Worm (Caenorhabditis elegans): Measurements from ENCODE around the gene wrk-1.

- no peak for TF ChIP-seq flt-1 (GFP tag; IDR thresholded peaks at IDR 0.05)
- TF ChIP-seq ets-7 (tag; optimal IDR thresholded peaks at IDR 0.05), result no peak
- TF ChIP-seq F13C5.2 (tag; optimal IDR thresholded peaks at IDR 0.05), result no peak
- TF ChIP-seq hmg-4 (GFP tag; optimal IDR thresholded peaks at IDR 0.05), result no peak
- no peak for TF ChIP-seq ama-1 (optimal IDR thresholded peaks at IDR 0.05)
- TF ChIP-seq aly-1 (tag; optimal IDR thresholded peaks at IDR 0.05), result no peak
- no peak for TF ChIP-seq tbx-11 (GFP tag; IDR thresholded peaks at IDR 0.05)
- TF ChIP-seq B0310.2 (tag; optimal IDR thresholded peaks at IDR 0.05), result no peak
- TF ChIP-seq pes-1 (GFP tag; IDR thresholded peaks at IDR 0.05), result no peak
- no peak for TF ChIP-seq scrt-1 (GFP tag; IDR thresholded peaks at IDR 0.05)
- no peak for TF ChIP-seq sea-1 (GFP tag; conservative IDR thresholded peaks at IDR 0.05)
- TF ChIP-seq tbx-37 (GFP tag; conservative IDR thresholded peaks at IDR 0.05), result no peak
Observed at ce11 chrX:8432361-8432760, 40.0 kb upstream of the wrk-1 start, which contains the start of gene kin-9.

All from whole organism, early embryonic.